Fruit fly (Drosophila melanogaster): ENCODE results near the gene CG12237.

- TF ChIP-seq gro (GFP tag; optimal IDR thresholded peaks at IDR 0.05) (peak; percentile 33), ham (GFP tag; IDR thresholded peaks at IDR 0.05) (no peak), wdn (GFP tag; IDR thresholded peaks at IDR 0.05) (no peak), CG1233 (GFP tag; optimal IDR thresholded peaks at IDR 0.05) (peak; percentile 71), chif (GFP tag; optimal IDR thresholded peaks at IDR 0.05) (no peak), Gug (GFP tag; IDR thresholded peaks at IDR 0.05) (no peak), chinmo (GFP tag; IDR thresholded peaks at IDR 0.05; ENCODE audit: partially characterized antibody) (no peak), Awh (GFP tag; IDR thresholded peaks at IDR 0.05) (peak; percentile 30; the same call in 1 of the 2 replicates), shn (GFP tag; optimal IDR thresholded peaks at IDR 0.05) (no peak), Atf6 (GFP tag; IDR thresholded peaks at IDR 0.05) (peak; percentile 38; the same call in 1 of the 2 replicates), CG10209 (GFP tag; optimal IDR thresholded peaks at IDR 0.05) (no peak), Chrac-16 (GFP tag; optimal IDR thresholded peaks at IDR 0.05) (no peak), CTCF (GFP tag; optimal IDR thresholded peaks at IDR 0.05) (peak; percentile 14), Fer1 (GFP tag; optimal IDR thresholded peaks at IDR 0.05) (peak; percentile 84)
Measured at dm6 chrX:19613473-19613872, 29.2 kb downstream of the CG12237 start.

Measured in whole organism, embryonic.